Worm (Caenorhabditis elegans) whole organism, early embryonic: ENCODE measurements around the gene Y25C1A.13.

Experiments used
- F13C5.2 ChIP-seq: sonication (generic microtip); optimal IDR thresholded peaks from 2 replicates; lab custom pipeline; 2017; ENCODE audit warnings: mild to moderate bottlenecking, missing genetic modification characterization, inconsistent platforms, missing compliant biosample characterization
- aly-1 ChIP-seq: sonication (generic microtip); optimal IDR thresholded peaks from 2 replicates; lab custom pipeline; 2016; ENCODE audit warnings: missing genetic modification characterization, missing compliant biosample characterization
- hnd-1 ChIP-seq: sonication (generic microtip); optimal IDR thresholded peaks from 2 replicates; lab custom pipeline; 2016; ENCODE audit warnings: missing genetic modification characterization, missing compliant biosample characterization
- pes-1 ChIP-seq: fragments of 200-800 bp; sonication (Bioruptor generic); IDR thresholded peaks from 2 replicates; pipeline ENCODE4 v1.3.6; 2022; ENCODE audit warnings: missing genetic modification reagents, missing genetic modification characterization, missing compliant biosample characterization
- sea-1 ChIP-seq: fragments of 200-800 bp; sonication (Bioruptor generic); conservative IDR thresholded peaks from 2 replicates; pipeline ENCODE4 v1.3.6; 2022; ENCODE audit warnings: missing genetic modification characterization, missing compliant biosample characterization

DNA sequence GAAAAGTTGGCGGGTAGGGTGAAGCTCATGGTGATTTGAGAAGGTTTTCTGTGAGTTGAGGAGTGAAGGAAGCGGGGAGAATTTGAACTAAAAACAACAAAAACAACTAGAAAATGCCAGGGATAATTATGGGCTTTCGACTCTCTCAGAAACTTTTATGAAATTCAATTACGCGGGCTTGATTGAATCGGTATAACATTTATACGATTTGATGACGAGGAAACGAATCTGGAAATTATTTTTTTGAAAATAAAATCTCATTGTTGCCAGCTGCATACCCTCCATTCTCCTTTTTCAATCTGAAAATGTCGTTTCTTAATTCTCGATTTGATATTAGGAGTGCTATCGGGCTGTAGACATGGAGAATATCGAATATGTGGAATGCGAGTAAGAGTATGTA lies 19.8 kb downstream of the Y25C1A.13 start, which contains the start of gene srg-21:
- TF ChIP-seq sea-1 (GFP tag; lab: Robert Waterston, UW) (no peak), hnd-1 (tag; lab: Kevin White, UChicago) (no peak), pes-1 (GFP tag; lab: Robert Waterston, UW) (no peak), aly-1 (tag; lab: Kevin White, UChicago) (no peak), F13C5.2 (tag; lab: Kevin White, UChicago) (no peak)
